Worm (Caenorhabditis elegans): ENCODE measurements around the gene mdf-2.

Gene mdf-2

DNA sequence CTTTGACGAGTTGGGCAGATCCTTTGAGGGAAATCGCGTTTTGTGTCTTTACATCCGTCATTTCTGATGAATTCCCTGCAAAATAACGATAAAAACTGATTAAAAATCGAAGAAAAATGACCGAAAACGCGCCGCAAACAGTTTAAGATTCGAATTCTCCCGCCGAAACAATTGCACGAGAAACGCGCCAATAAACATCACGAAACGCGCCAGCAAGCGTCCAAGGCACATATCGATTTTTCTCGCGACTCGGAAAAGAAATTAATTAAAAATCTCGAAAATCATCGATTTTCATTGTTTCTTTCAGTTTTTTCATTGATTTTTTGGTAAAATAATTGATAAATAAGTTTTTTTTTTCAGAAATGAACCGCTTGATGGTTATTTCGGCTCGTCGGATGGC, at the start of gene mdf-2, which contains the start of gene nduv-3:
mdf-2 (minus strand) TSS at position 176 of the 400 bp plus-strand sequence.
nduv-3 (plus strand) TSS at position 361 of the 400 bp plus-strand sequence.
- no peak for TF ChIP-seq ztf-11 (tag; optimal IDR thresholded peaks at IDR 0.05)
- TF ChIP-seq mab-5 (tag; optimal IDR thresholded peaks at IDR 0.05), result peak; percentile 75
- TF ChIP-seq F13H6.1 (tag; optimal IDR thresholded peaks at IDR 0.05), result peak; percentile 67
- TF ChIP-seq mbf-1 (tag; optimal IDR thresholded peaks at IDR 0.05), result no peak
- TF ChIP-seq nhr-6 (tag; optimal IDR thresholded peaks at IDR 0.05), result peak; percentile 12
- TF ChIP-seq lin-11 (tag; optimal IDR thresholded peaks at IDR 0.05), result peak; percentile 68
- TF ChIP-seq nhr-77 (tag; optimal IDR thresholded peaks at IDR 0.05), result peak; percentile 31
- peak; percentile 92 for TF ChIP-seq C34F6.9 (tag; optimal IDR thresholded peaks at IDR 0.05)
- no peak for TF ChIP-seq nhr-12 (tag; optimal IDR thresholded peaks at IDR 0.05)
- no peak for TF ChIP-seq nhr-11 (tag; optimal IDR thresholded peaks at IDR 0.05)
- TF ChIP-seq lin-13 (GFP tag; optimal IDR thresholded peaks at IDR 0.05), result peak; percentile 85
- no peak for TF ChIP-seq elt-1 (tag; optimal IDR thresholded peaks at IDR 0.05)
- peak; percentile 88 to 90 for TF ChIP-seq lsy-2 (tag; optimal IDR thresholded peaks at IDR 0.05)
- TF ChIP-seq sma-3 (GFP tag; optimal IDR thresholded peaks at IDR 0.05), result peak; percentile 49
- peak; percentile 0 for TF ChIP-seq snpc-4 (tag; optimal IDR thresholded peaks at IDR 0.05)
- TF ChIP-seq gmeb-1 (tag; optimal IDR thresholded peaks at IDR 0.05), result peak; percentile 93
- no peak for TF ChIP-seq nhr-237 (tag; optimal IDR thresholded peaks at IDR 0.05)
- TF ChIP-seq ZK546.5 (tag; optimal IDR thresholded peaks at IDR 0.05), result peak; percentile 0
- peak; percentile 51 for TF ChIP-seq crh-2 (tag; optimal IDR thresholded peaks at IDR 0.05)
- TF ChIP-seq sma-9 (GFP tag; optimal IDR thresholded peaks at IDR 0.05), result peak; percentile 70
- no peak for TF ChIP-seq sma-9 (tag; optimal IDR thresholded peaks at IDR 0.05)
- TF ChIP-seq R02D3.7 (tag; optimal IDR thresholded peaks at IDR 0.05), result peak; percentile 27
- peak; percentile 44 for TF ChIP-seq egl-27 (tag; optimal IDR thresholded peaks at IDR 0.05)
- no peak for TF ChIP-seq elt-3 (tag; optimal IDR thresholded peaks at IDR 0.05)
- peak; percentile 86 for TF ChIP-seq unc-55 (GFP tag; optimal IDR thresholded peaks at IDR 0.05)
- no peak for TF ChIP-seq lin-39 (tag; optimal IDR thresholded peaks at IDR 0.05)
- no peak for TF ChIP-seq ceh-82 (tag; optimal IDR thresholded peaks at IDR 0.05)
- TF ChIP-seq nhr-21 (tag; optimal IDR thresholded peaks at IDR 0.05), result peak; percentile 44
- TF ChIP-seq alr-1 (tag; optimal IDR thresholded peaks at IDR 0.05), result no peak
- TF ChIP-seq fos-1 (tag; optimal IDR thresholded peaks at IDR 0.05), result peak; percentile 33
- TF ChIP-seq ztf-1 (GFP tag; conservative IDR thresholded peaks at IDR 0.05), result no peak
- no peak for TF ChIP-seq skn-1 (tag; optimal IDR thresholded peaks at IDR 0.05)
- no peak for TF ChIP-seq ztf-4 (tag; optimal IDR thresholded peaks at IDR 0.05)
- peak; percentile 73 for TF ChIP-seq nhr-25 (tag; optimal IDR thresholded peaks at IDR 0.05)
- peak; percentile 62 for TF ChIP-seq nhr-129 (tag; optimal IDR thresholded peaks at IDR 0.05)
- TF ChIP-seq mdl-1 (tag; optimal IDR thresholded peaks at IDR 0.05), result peak in 1 of 2 experiments; percentile 9
- TF ChIP-seq Y55F3AM.14 (GFP tag; optimal IDR thresholded peaks at IDR 0.05), result no peak
- TF ChIP-seq sem-4 (tag; optimal IDR thresholded peaks at IDR 0.05), result peak; percentile 38
- no peak for TF ChIP-seq nhr-10 (tag; optimal IDR thresholded peaks at IDR 0.05)

DNA sequence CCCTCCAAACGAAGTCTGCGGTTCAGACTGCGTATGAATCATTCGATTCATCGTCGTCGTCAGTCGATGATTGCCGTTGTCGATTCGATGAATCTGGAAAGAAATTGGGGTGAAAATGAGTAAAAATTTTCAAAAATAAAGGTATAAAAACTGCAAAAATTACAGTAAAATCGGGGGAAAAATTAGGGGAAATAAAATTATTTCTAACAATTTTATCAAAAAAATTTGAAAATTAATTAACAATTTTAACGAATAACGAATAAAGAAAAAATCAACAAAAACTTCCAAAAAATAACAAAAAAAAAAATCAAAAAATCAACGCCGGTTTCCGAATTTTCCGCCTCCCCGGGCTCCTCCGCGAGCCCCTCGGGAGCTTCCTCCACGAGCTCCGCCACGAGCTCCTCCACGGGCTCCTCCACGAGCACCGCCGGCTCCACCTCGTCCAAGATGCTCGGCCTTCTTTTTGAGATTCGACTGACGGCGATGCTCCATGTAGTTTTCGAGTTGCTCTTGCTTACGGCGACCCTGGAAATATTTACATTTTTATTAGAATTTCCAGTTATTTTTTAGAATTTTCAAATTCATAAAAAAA, 47.9 kb upstream of the mdf-2 start, which contains the start of gene egrh-3:
egrh-3 (minus strand) TSS at position 51 of the 592 bp plus-strand sequence.
- no peak for TF ChIP-seq crh-2 (tag; optimal IDR thresholded peaks at IDR 0.05)

DNA sequence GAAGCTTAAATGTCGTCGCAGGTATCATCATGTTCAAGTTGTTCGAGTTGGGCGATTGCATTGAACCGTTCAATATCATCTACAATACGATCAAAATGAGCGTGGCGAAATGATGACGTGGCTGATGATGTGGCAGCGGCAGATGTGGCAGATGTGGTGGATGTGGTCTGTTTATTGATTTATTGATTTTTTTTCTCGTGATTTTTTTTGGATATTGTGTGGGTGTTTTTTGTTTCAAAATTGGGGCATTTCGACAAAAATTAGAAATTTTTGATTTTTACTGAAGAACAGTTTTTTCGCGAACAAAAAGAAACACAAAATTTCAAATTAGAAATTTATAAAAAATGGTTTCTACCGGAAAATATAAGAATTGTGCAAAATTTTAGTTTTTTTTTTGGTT, 39.4 kb upstream of the mdf-2 start:
- TF ChIP-seq zag-1 (tag; optimal IDR thresholded peaks at IDR 0.05), result no peak
- TF ChIP-seq lin-11 (tag; optimal IDR thresholded peaks at IDR 0.05), result no peak

ce11 chrIV:2678152-2678551, 37.2 kb upstream of the mdf-2 start:
- no peak for TF ChIP-seq F13H6.1 (tag; optimal IDR thresholded peaks at IDR 0.05)
- TF ChIP-seq aly-2 (tag; optimal IDR thresholded peaks at IDR 0.05), result no peak
- no peak for TF ChIP-seq elt-1 (tag; optimal IDR thresholded peaks at IDR 0.05)
- TF ChIP-seq ztf-1 (GFP tag; conservative IDR thresholded peaks at IDR 0.05), result no peak
- no peak for TF ChIP-seq C34F6.9 (tag; optimal IDR thresholded peaks at IDR 0.05)
- TF ChIP-seq lsy-2 (tag; optimal IDR thresholded peaks at IDR 0.05), result no peak

All from whole organism, L2 larva.